Fruit fly (Drosophila melanogaster): ENCODE results near the gene CG3213.

CG3213 gene

dm6 chr2L:3478034-3478880 is 41.2 kb downstream of the CG3213 start, which contains the start of gene Thor (continued):
- TF ChIP-seq CG7372 (GFP tag; IDR thresholded peaks at IDR 0.05) (peak; percentile 13; the same call in 1 of the 2 replicates), CG4617 (GFP tag; optimal IDR thresholded peaks at IDR 0.05; ENCODE audit: borderline replicate concordance) (peak; percentile 37), CG8944 (GFP tag; optimal IDR thresholded peaks at IDR 0.05) (peak; percentile 26), CG10274 (GFP tag; optimal IDR thresholded peaks at IDR 0.05) (peak; percentile 21), Hmr (GFP tag; optimal IDR thresholded peaks at IDR 0.05) (peak; percentile 87), disco-r (GFP tag; optimal IDR thresholded peaks at IDR 0.05) (peak; percentile 58), gt (GFP tag; IDR thresholded peaks at IDR 0.05) (no peak; the same call in 1 of the 2 replicates), Mad (GFP tag; optimal IDR thresholded peaks at IDR 0.05) (peak; percentile 43), ci (GFP tag; IDR thresholded peaks at IDR 0.05) (peak; percentile 93), org-1 (GFP tag; optimal IDR thresholded peaks at IDR 0.05) (peak; percentile 70), ERR (GFP tag; optimal IDR thresholded peaks at IDR 0.05) (peak; percentile 77), tll (GFP tag; optimal IDR thresholded peaks at IDR 0.05) (no peak), CG8388 (GFP tag; optimal IDR thresholded peaks at IDR 0.05) (peak; percentile 24), CG12236 (GFP tag; optimal IDR thresholded peaks at IDR 0.05) (peak; percentile 46), Deaf1 (tag; optimal IDR thresholded peaks at IDR 0.05) (peak; percentile 89), CG10959 (GFP tag; IDR thresholded peaks at IDR 0.05) (peak; percentile 14; the same call in 1 of the 2 replicates), stwl (tag; optimal IDR thresholded peaks at IDR 0.05) (no peak), CG6813 (GFP tag; optimal IDR thresholded peaks at IDR 0.05) (peak; percentile 76), Jarid2 (GFP tag; optimal IDR thresholded peaks at IDR 0.05) (peak; percentile 97), vfl (GFP tag; optimal IDR thresholded peaks at IDR 0.05) (peak; percentile 59), CG6654 (GFP tag; optimal IDR thresholded peaks at IDR 0.05) (no peak), zf30C (GFP tag; optimal IDR thresholded peaks at IDR 0.05) (peak; percentile 29), mam (GFP tag; optimal IDR thresholded peaks at IDR 0.05) (peak; percentile 42), crol (GFP tag; IDR thresholded peaks at IDR 0.05) (peak; percentile 57), CG43689 (GFP tag; IDR thresholded peaks at IDR 0.05) (peak; percentile 43; the same call in 1 of the 2 replicates), gsb (GFP tag; IDR thresholded peaks at IDR 0.05) (peak; percentile 68), CG10979 (tag; optimal IDR thresholded peaks at IDR 0.05) (peak; percentile 50), inv (GFP tag; IDR thresholded peaks at IDR 0.05; ENCODE audit: partially characterized antibody) (no peak), lov (optimal IDR thresholded peaks at IDR 0.05) (no peak), lov (GFP tag; IDR thresholded peaks at IDR 0.05) (peak; percentile 90), E2f1 (GFP tag; IDR thresholded peaks at IDR 0.05) (peak; percentile 23; the same call in 1 of the 2 replicates), kah (GFP tag; optimal IDR thresholded peaks at IDR 0.05) (peak; percentile 26), ems (GFP tag; optimal IDR thresholded peaks at IDR 0.05) (peak; percentile 27), salm (tag; optimal IDR thresholded peaks at IDR 0.05) (peak; percentile 20), CkIIα-i1 (GFP tag; IDR thresholded peaks at IDR 0.05) (peak; percentile 2; the same call in 1 of the 2 replicates), fd3F (GFP tag; optimal IDR thresholded peaks at IDR 0.05) (no peak), CG31365 (tag; optimal IDR thresholded peaks at IDR 0.05) (peak; percentile 46), Drgx (GFP tag; IDR thresholded peaks at IDR 0.05) (peak; percentile 67), CG11247 (GFP tag; IDR thresholded peaks at IDR 0.05) (peak; percentile 79), CG2678 (tag; optimal IDR thresholded peaks at IDR 0.05) (peak; percentile 61), CG7357 (GFP tag; IDR thresholded peaks at IDR 0.05) (no peak), HHEX (GFP tag; optimal IDR thresholded peaks at IDR 0.05) (peak; percentile 78), scrt (GFP tag; optimal IDR thresholded peaks at IDR 0.05) (peak; percentile 48), tap (tag; optimal IDR thresholded peaks at IDR 0.05) (peak; percentile 50), CG11398 (GFP tag; optimal IDR thresholded peaks at IDR 0.05) (peak; percentile 80), grau (tag; optimal IDR thresholded peaks at IDR 0.05) (peak; percentile 52), cato (GFP tag; optimal IDR thresholded peaks at IDR 0.05; ENCODE audit: borderline replicate concordance) (no peak), tgo (GFP tag; IDR thresholded peaks at IDR 0.05) (no peak), ase (GFP tag; IDR thresholded peaks at IDR 0.05) (peak; percentile 67; the same call in 2 of the 3 replicates)

Measured in whole organism, embryonic.